Fruit fly (Drosophila melanogaster) whole organism, wandering third instar larva: ENCODE results near the gene Hat1.

Experiments used
- Abd-B ChIP-seq: fragments of >200 bp; optimal IDR thresholded peaks from 2 replicates; lab custom pipeline; 2017; ENCODE audit warnings: missing biosample characterization, missing genetic modification characterization
- CG32264 ChIP-seq: fragments of 200-800 bp; sonication (Bioruptor generic); optimal IDR thresholded peaks from 2 replicates; lab custom pipeline; 2016; ENCODE audit warnings: missing biosample characterization, missing genetic modification characterization
- CG9705 ChIP-seq: fragments of 200-800 bp; sonication (Bioruptor generic); optimal IDR thresholded peaks from 2 replicates; lab custom pipeline; 2018; ENCODE audit warnings: missing biosample characterization, mild to moderate bottlenecking, missing genetic modification characterization
- CrebA ChIP-seq: fragments of 200-800 bp; sonication (Bioruptor generic); optimal IDR thresholded peaks from 2 replicates; lab custom pipeline; 2016; ENCODE audit warnings: missing biosample characterization, mild to moderate bottlenecking, missing genetic modification characterization, borderline replicate concordance
- Dfd ChIP-seq: fragments of >200 bp; optimal IDR thresholded peaks from 2 replicates; lab custom pipeline; 2017; ENCODE audit warnings: missing biosample characterization, missing genetic modification characterization
- Dif ChIP-seq: fragments of 200-275, 200-300 bp; sonication (Bioruptor generic); optimal IDR thresholded peaks from 2 replicates; lab custom pipeline; 2018; ENCODE audit warnings: missing biosample characterization, missing genetic modification characterization; ENCODE audit not compliant: partially characterized antibody
- GATAd ChIP-seq: sonication (Bioruptor generic); optimal IDR thresholded peaks from 2 replicates; lab custom pipeline; 2016; ENCODE audit warnings: missing biosample characterization, missing genetic modification characterization
- HLH106 ChIP-seq: fragments of 200-800 bp; optimal IDR thresholded peaks from 3 replicates; lab custom pipeline; 2019; ENCODE audit warnings: missing biosample characterization, mild to moderate bottlenecking, missing genetic modification characterization, moderate library complexity
- Hnf4 ChIP-seq: fragments of 200-800 bp; sonication (Bioruptor generic); optimal IDR thresholded peaks from 2 replicates; lab custom pipeline; 2016; ENCODE audit warnings: missing biosample characterization, mild to moderate bottlenecking, missing genetic modification characterization
- Hr78 ChIP-seq: fragments of >200 bp; optimal IDR thresholded peaks from 2 replicates; lab custom pipeline; 2017; ENCODE audit warnings: missing biosample characterization, missing genetic modification characterization
- Hr83 ChIP-seq: fragments of 200-300 bp; sonication (Bioruptor generic); optimal IDR thresholded peaks from 2 replicates; lab custom pipeline; 2016; ENCODE audit warnings: missing biosample characterization, mild to moderate bottlenecking, missing genetic modification characterization, moderate library complexity; ENCODE audit not compliant: poor library complexity, severe bottlenecking
- Jra ChIP-seq: sonication (Bioruptor generic); optimal IDR thresholded peaks from 2 replicates; lab custom pipeline; 2016; ENCODE audit warnings: missing biosample characterization, missing genetic modification characterization
- Mio ChIP-seq: sonication (Bioruptor generic); optimal IDR thresholded peaks from 2 replicates; lab custom pipeline; 2016; ENCODE audit warnings: missing biosample characterization, missing genetic modification characterization
- Myc ChIP-seq: fragments of >200 bp; optimal IDR thresholded peaks from 2 replicates; lab custom pipeline; 2017
- N ChIP-seq: fragments of >200 bp; optimal IDR thresholded peaks from 2 replicates; lab custom pipeline; 2018; ENCODE audit warnings: missing biosample characterization, missing external identifiers, missing genetic modification characterization
- OdsH ChIP-seq: fragments of 200-800 bp; sonication (Bioruptor generic); optimal IDR thresholded peaks from 2 replicates; lab custom pipeline; 2016; ENCODE audit warnings: missing biosample characterization, mild to moderate bottlenecking, missing genetic modification characterization
- Rel ChIP-seq, 2 experiments: fragments of 200-800 bp; sonication (Bioruptor generic) in 1 of 2; optimal IDR thresholded peaks; 2 replicates in 1 of 2; 3 replicates in 1 of 2; lab custom pipeline; 2016 to 2019; ENCODE audit warnings: mild to moderate bottlenecking in 2 of 2, missing biosample characterization in 2 of 2, missing genetic modification characterization in 2 of 2, moderate library complexity in 1 of 2
- Sp1 ChIP-seq: fragments of 200-800 bp; sonication (Bioruptor generic); optimal IDR thresholded peaks from 3 replicates; lab custom pipeline; 2019; ENCODE audit warnings: missing biosample characterization, mild to moderate bottlenecking, missing genetic modification characterization, moderate library complexity
- Vsx2 ChIP-seq: fragments of 200-300, 225-300 bp; sonication (Bioruptor generic); optimal IDR thresholded peaks from 2 replicates; lab custom pipeline; 2018; ENCODE audit warnings: missing biosample characterization, missing genetic modification characterization; ENCODE audit not compliant: partially characterized antibody
- br ChIP-seq: fragments of 200-800 bp; sonication (Bioruptor generic); optimal IDR thresholded peaks from 2 replicates; lab custom pipeline; 2016; ENCODE audit warnings: missing biosample characterization, missing genetic modification characterization
- brk ChIP-seq: fragments of 200-800 bp; sonication (Bioruptor generic); optimal IDR thresholded peaks from 2 replicates; lab custom pipeline; 2016; ENCODE audit warnings: missing biosample characterization, mild to moderate bottlenecking, missing genetic modification characterization
- dl ChIP-seq, 2 experiments: fragments of 175-275, 200-275 bp in 1 of 2; fragments of 200-275 bp in 1 of 2; sonication (Bioruptor generic); optimal IDR thresholded peaks; lab custom pipeline; 2018; ENCODE audit warnings: mild to moderate bottlenecking in 2 of 2, missing biosample characterization in 2 of 2, missing genetic modification characterization in 2 of 2, moderate library complexity in 2 of 2; ENCODE audit not compliant: partially characterized antibody in 2 of 2, insufficient read depth in 1 of 2
- dmrt93B ChIP-seq: fragments of 200-800 bp; sonication (Bioruptor generic); optimal IDR thresholded peaks from 2 replicates; lab custom pipeline; 2018; ENCODE audit warnings: missing biosample characterization, mild to moderate bottlenecking, missing genetic modification characterization
- dsf ChIP-seq: sonication (Bioruptor generic); optimal IDR thresholded peaks from 2 replicates; lab custom pipeline; 2016; ENCODE audit warnings: missing biosample characterization, missing genetic modification characterization, borderline replicate concordance
- ey ChIP-seq: fragments of 200-800 bp; sonication (Bioruptor generic); optimal IDR thresholded peaks from 2 replicates; lab custom pipeline; 2016; ENCODE audit warnings: missing biosample characterization, missing genetic modification characterization
- foxo ChIP-seq, 2 experiments: fragments of 200-800 bp; sonication (Bioruptor generic); optimal IDR thresholded peaks; 2 replicates in 1 of 2; 3 replicates in 1 of 2; lab custom pipeline; 2016 to 2017; ENCODE audit warnings: missing biosample characterization in 2 of 2, missing genetic modification characterization in 2 of 2
- fru ChIP-seq: fragments of 200-800 bp; sonication (Bioruptor generic); optimal IDR thresholded peaks from 3 replicates; lab custom pipeline; 2016; ENCODE audit warnings: missing biosample characterization, mild to moderate bottlenecking, missing genetic modification characterization
- h ChIP-seq: fragments of 200-800 bp; sonication (Bioruptor generic); optimal IDR thresholded peaks from 3 replicates; lab custom pipeline; 2016; ENCODE audit warnings: missing biosample characterization, mild to moderate bottlenecking, missing genetic modification characterization
- jim ChIP-seq: fragments of 175-275, 200-325 bp; sonication (Bioruptor generic); optimal IDR thresholded peaks from 2 replicates; lab custom pipeline; 2016; ENCODE audit warnings: missing biosample characterization, mild to moderate bottlenecking, missing genetic modification characterization
- lola ChIP-seq: fragments of >200 bp; optimal IDR thresholded peaks from 2 replicates; lab custom pipeline; 2017; ENCODE audit warnings: missing biosample characterization, missing genetic modification characterization
- pan ChIP-seq: fragments of >200 bp; optimal IDR thresholded peaks from 2 replicates; lab custom pipeline; 2017
- psq ChIP-seq: fragments of 200-800 bp; sonication (Bioruptor generic); optimal IDR thresholded peaks from 3 replicates; lab custom pipeline; 2017; ENCODE audit warnings: missing biosample characterization, mild to moderate bottlenecking, missing genetic modification characterization, moderate library complexity
- rgr ChIP-seq: fragments of 200-800 bp; sonication (Bioruptor generic); optimal IDR thresholded peaks from 3 replicates; lab custom pipeline; 2016; ENCODE audit warnings: missing biosample characterization, mild to moderate bottlenecking, missing genetic modification characterization
- sage ChIP-seq: fragments of 200-800 bp; sonication (Bioruptor generic); optimal IDR thresholded peaks from 2 replicates; lab custom pipeline; 2016; ENCODE audit warnings: missing biosample characterization, mild to moderate bottlenecking, missing genetic modification characterization
- sv ChIP-seq: fragments of 200-800 bp; sonication (Bioruptor generic); optimal IDR thresholded peaks from 3 replicates; lab custom pipeline; 2016; ENCODE audit warnings: missing biosample characterization, missing genetic modification characterization
- tai ChIP-seq: sonication (Bioruptor generic); optimal IDR thresholded peaks from 2 replicates; lab custom pipeline; 2016; ENCODE audit warnings: missing biosample characterization, missing genetic modification characterization
- usp ChIP-seq: fragments of >200 bp; optimal IDR thresholded peaks from 2 replicates; lab custom pipeline; 2017; ENCODE audit warnings: missing biosample characterization, missing genetic modification characterization
- woc ChIP-seq: sonication (Bioruptor generic); optimal IDR thresholded peaks from 2 replicates; lab custom pipeline; 2016; ENCODE audit warnings: missing biosample characterization, mild to moderate bottlenecking, missing genetic modification characterization

Hat1 gene

dm6 chr3R:5836536-5836935 is 47.4 kb upstream of the Hat1 start:
- TF ChIP-seq woc (GFP tag; lab: Kevin White, UChicago) (no peak), OdsH (GFP tag; lab: Kevin White, UChicago) (no peak), fru (GFP tag; lab: Kevin White, UChicago) (no peak), HLH106 (tag; lab: Kevin White, UChicago) (no peak), Jra (no peak), Dif (GFP tag; lab: Kevin White, UChicago) (no peak), dsf (GFP tag; lab: Kevin White, UChicago) (no peak), Hr78 (no peak), CrebA (GFP tag; lab: Kevin White, UChicago) (no peak), Rel (GFP tag; optimal IDR thresholded peaks at IDR 0.05; lab: Kevin White, UChicago) (no peak), Rel (tag; optimal IDR thresholded peaks at IDR 0.05; lab: Kevin White, UChicago) (no peak), N (GFP tag; lab: Kevin White, UChicago) (no peak), sage (GFP tag; lab: Kevin White, UChicago) (no peak), usp (no peak), psq (GFP tag; lab: Kevin White, UChicago) (no peak), Mio (no peak), dmrt93B (GFP tag; lab: Kevin White, UChicago) (no peak), GATAd (GFP tag; lab: Kevin White, UChicago) (no peak), Myc (lab: Kevin White, UChicago) (no peak), Hnf4 (GFP tag; lab: Kevin White, UChicago) (no peak)

- TF ChIP-seq Abd-B (no peak), Dif (GFP tag; lab: Kevin White, UChicago) (no peak), OdsH (GFP tag; lab: Kevin White, UChicago) (peak; percentile 72), brk (GFP tag; lab: Kevin White, UChicago) (no peak), N (GFP tag; lab: Kevin White, UChicago) (no peak), Mio (no peak), Jra (peak; percentile 35), dsf (GFP tag; lab: Kevin White, UChicago) (no peak), CG32264 (GFP tag; lab: Kevin White, UChicago) (peak; percentile 58), jim (GFP tag; lab: Kevin White, UChicago) (no peak), tai (GFP tag; lab: Kevin White, UChicago) (peak; percentile 68), lola (GFP tag; lab: Kevin White, UChicago) (no peak), GATAd (GFP tag; lab: Kevin White, UChicago) (peak; percentile 22), foxo (GFP tag; optimal IDR thresholded peaks at IDR 0.05; lab: Kevin White, UChicago) (peak in 1 of 2 experiments; percentile 82), rgr (peak; percentile 73), ey (GFP tag; lab: Kevin White, UChicago) (peak; percentile 87), woc (GFP tag; lab: Kevin White, UChicago) (peak; percentile 51), Myc (lab: Kevin White, UChicago) (no peak), dl (GFP tag; optimal IDR thresholded peaks at IDR 0.05; lab: Kevin White, UChicago; ENCODE audit: insufficient read depth in 1 of 2, partially characterized antibody in 2 of 2) (no peak), Rel (GFP tag; optimal IDR thresholded peaks at IDR 0.05; lab: Kevin White, UChicago) (peak; percentile 17), Rel (tag; optimal IDR thresholded peaks at IDR 0.05; lab: Kevin White, UChicago) (no peak), Dfd (GFP tag; lab: Kevin White, UChicago) (no peak), pan (lab: Kevin White, UChicago) (no peak), fru (GFP tag; lab: Kevin White, UChicago) (peak; percentile 80), dmrt93B (GFP tag; lab: Kevin White, UChicago) (peak; percentile 62), Hr83 (GFP tag; lab: Kevin White, UChicago) (no peak), sage (GFP tag; lab: Kevin White, UChicago) (peak; percentile 39), Vsx2 (GFP tag; lab: Kevin White, UChicago) (no peak), CrebA (GFP tag; lab: Kevin White, UChicago) (no peak), sv (GFP tag; lab: Kevin White, UChicago) (no peak), usp (no peak), h (GFP tag; lab: Kevin White, UChicago) (peak; percentile 84), psq (GFP tag; lab: Kevin White, UChicago) (peak; percentile 78), Hnf4 (GFP tag; lab: Kevin White, UChicago) (peak; percentile 74), Hr78 (no peak), br (GFP tag; lab: Kevin White, UChicago) (peak; percentile 77), HLH106 (tag; lab: Kevin White, UChicago) (peak; percentile 69), Sp1 (GFP tag; lab: Kevin White, UChicago) (peak; percentile 59), CG9705 (GFP tag; lab: Kevin White, UChicago) (no peak)
Observed at dm6 chr3R:5833948-5834504, 44.8 kb upstream of the Hat1 start.
